Worm (Caenorhabditis elegans) whole organism, L4 larva: Measurements from ENCODE around the gene F45G2.8.

Source experiments
- ama-1 ChIP-seq: fragments of 150-350 bp; optimal IDR thresholded peaks from 2 replicates; lab custom pipeline; 2014; ENCODE audit warnings: inconsistent platforms, mixed read lengths
- dmd-6 ChIP-seq: fragments of 200-800 bp; sonication (Bioruptor generic); IDR thresholded peaks from 2 replicates; pipeline ENCODE4 v1.3.6; 2022; ENCODE audit warnings: missing genetic modification reagents, missing genetic modification characterization, missing compliant biosample characterization
- dve-1 ChIP-seq: sonication (generic microtip); optimal IDR thresholded peaks from 2 replicates; lab custom pipeline; 2017; ENCODE audit warnings: antibody characterized with exemption, mild to moderate bottlenecking, missing genetic modification characterization, missing compliant biosample characterization; ENCODE audit not compliant: insufficient read depth
- fkh-10 ChIP-seq: fragments of 150-350 bp; optimal IDR thresholded peaks from 2 replicates; lab custom pipeline; 2014; ENCODE audit warnings: missing biosample characterization, missing genetic modification reagents, missing genetic modification characterization
- nhr-76 ChIP-seq: fragments of 150-350 bp; optimal IDR thresholded peaks from 2 replicates; lab custom pipeline; 2014; ENCODE audit warnings: missing biosample characterization, missing genetic modification characterization
- spr-1 ChIP-seq: sonication (generic microtip); optimal IDR thresholded peaks from 2 replicates; lab custom pipeline; 2016; ENCODE audit warnings: mild to moderate bottlenecking, missing genetic modification characterization, missing compliant biosample characterization
- unc-62 ChIP-seq, 3 experiments: fragments of 150-350 bp in 1 of 3; sonication (generic microtip); optimal IDR thresholded peaks in 2 of 3; peaks in 1 of 3; 1 replicate in 1 of 3; 2 replicates in 2 of 3; lab custom pipeline; 2014 to 2017; ENCODE audit warnings: missing biosample characterization in 3 of 3, missing genetic modification characterization in 3 of 3, missing genetic modification reagents in 3 of 3, missing genotype in 1 of 3
- zag-1 ChIP-seq: fragments of 150-350 bp; optimal IDR thresholded peaks from 2 replicates; lab custom pipeline; 2014; ENCODE audit warnings: missing biosample characterization, missing genetic modification characterization

DNA sequence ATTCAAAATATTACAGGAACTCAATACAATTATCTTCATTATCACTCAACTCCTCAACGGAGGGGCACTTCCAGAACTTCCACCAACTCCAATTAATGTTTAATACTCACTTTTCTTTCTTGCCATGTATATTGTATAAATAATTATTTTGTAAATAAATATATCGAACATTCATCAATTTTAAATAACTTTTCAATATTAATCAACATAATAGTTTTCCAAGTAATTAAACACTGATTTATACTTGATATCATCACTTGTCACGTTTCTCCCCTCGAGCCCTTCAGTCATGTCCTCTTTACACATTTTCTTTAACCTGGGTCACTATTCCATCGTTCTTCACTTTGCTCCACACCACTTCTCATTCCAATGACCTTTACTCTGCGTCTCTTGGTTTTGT lies 32.5 kb downstream of the F45G2.8 start, which contains the start of gene mig-18:
- TF ChIP-seq spr-1 (tag; lab: Kevin White, UChicago) (no peak), dmd-6 (GFP tag; lab: Robert Waterston, UW) (no peak), zag-1 (tag; lab: Kevin White, UChicago) (no peak), nhr-76 (tag; lab: Kevin White, UChicago) (no peak), ama-1 (lab: Kevin White, UChicago) (no peak), dve-1 (tag; lab: Kevin White, UChicago) (no peak), unc-62 (GFP tag; optimal IDR thresholded peaks at IDR 0.05 in 1 of 2; lab: Kevin White, UChicago) (no peak), unc-62 (tag; optimal IDR thresholded peaks at IDR 0.05; lab: Kevin White, UChicago) (no peak), fkh-10 (GFP tag; lab: Kevin White, UChicago) (no peak)
